Worm (Caenorhabditis elegans) whole organism, midembryonic: Measurements from ENCODE around the gene srx-129.

ENCODE experiments used
- T22C8.4 ChIP-seq: fragments of 200-800 bp; sonication (Bioruptor generic); IDR thresholded peaks from 2 replicates; pipeline ENCODE4 v1.3.6; 2022; ENCODE audit warnings: missing genetic modification characterization, missing compliant biosample characterization
- cog-1 ChIP-seq: sonication (generic microtip); optimal IDR thresholded peaks from 2 replicates; lab custom pipeline; 2016; ENCODE audit warnings: missing genetic modification characterization, missing compliant biosample characterization
- flt-1 ChIP-seq: fragments of 200-800 bp; sonication (Bioruptor generic); IDR thresholded peaks from 2 replicates; pipeline ENCODE4 v1.3.6; 2022; ENCODE audit warnings: missing genetic modification characterization, missing compliant biosample characterization
- klf-2 ChIP-seq: fragments of 200-800 bp; sonication (Bioruptor generic); conservative IDR thresholded peaks from 2 replicates; pipeline ENCODE4 v1.3.6; 2022; ENCODE audit warnings: missing genetic modification reagents, missing genetic modification characterization, missing compliant biosample characterization
- med-1 ChIP-seq: sonication (generic microtip); optimal IDR thresholded peaks from 2 replicates; lab custom pipeline; 2017; ENCODE audit warnings: missing genetic modification characterization, mild to moderate bottlenecking, missing compliant biosample characterization, antibody characterized with exemption, missing genetic modification reagents; ENCODE audit not compliant: insufficient read depth
- ref-1 ChIP-seq: fragments of 200-800 bp; sonication (Bioruptor generic); conservative IDR thresholded peaks from 2 replicates; pipeline ENCODE4 v1.3.6; 2022; ENCODE audit warnings: missing genetic modification reagents, missing genetic modification characterization, missing compliant biosample characterization
- tab-1 ChIP-seq: fragments of 200-800 bp; sonication (Bioruptor generic); IDR thresholded peaks from 2 replicates; pipeline ENCODE4 v1.3.6; 2022; ENCODE audit warnings: missing genetic modification characterization, missing compliant biosample characterization
- ztf-23 ChIP-seq: fragments of 200-800 bp; sonication (Bioruptor generic); IDR thresholded peaks from 2 replicates; pipeline ENCODE4 v1.3.6; 2022; ENCODE audit warnings: missing genetic modification reagents, missing genetic modification characterization, missing compliant biosample characterization
- ztf-29 ChIP-seq: fragments of 200-800 bp; sonication (Bioruptor generic); IDR thresholded peaks from 2 replicates; pipeline ENCODE4 v1.3.6; 2022; ENCODE audit warnings: missing genetic modification reagents, missing genetic modification characterization, missing compliant biosample characterization

The srx-129 gene

ce11 chrV:13833951-13834350 lies at the start of gene srx-129:
Gene srx-129, plus strand, starts transcription at chrV:13834251.
- TF ChIP-seq ztf-23 (GFP tag; lab: Robert Waterston, UW), result no peak

ce11 chrV:13785767-13786166 lies 48.3 kb upstream of the srx-129 start:
- TF ChIP-seq med-1 (GFP tag; lab: Kevin White, UChicago) (no peak), tab-1 (no peak), cog-1 (tag; lab: Kevin White, UChicago) (no peak), klf-2 (GFP tag; lab: Robert Waterston, UW) (no peak), ref-1 (GFP tag; lab: Robert Waterston, UW) (no peak), ztf-23 (GFP tag; lab: Robert Waterston, UW) (no peak), ztf-29 (no peak), flt-1 (no peak), T22C8.4 (GFP tag; lab: Robert Waterston, UW) (no peak)

- no peak for TF ChIP-seq ztf-29
- no peak for TF ChIP-seq cog-1 (tag; lab: Kevin White, UChicago)
- no peak for TF ChIP-seq klf-2 (GFP tag; lab: Robert Waterston, UW)
- no peak for TF ChIP-seq tab-1
- TF ChIP-seq ref-1 (GFP tag; lab: Robert Waterston, UW), result no peak
- no peak for TF ChIP-seq flt-1
- no peak for TF ChIP-seq med-1 (GFP tag; lab: Kevin White, UChicago)
Observed at ce11 chrV:13787225-13787898, 46.7 kb upstream of the srx-129 start, which contains the start of the genes F53C11.4 and F53C11.5. Gene F53C11.4, minus strand, starts transcription at chrV:13787352. Gene F53C11.5, plus strand, starts transcription at chrV:13787549.

DNA sequence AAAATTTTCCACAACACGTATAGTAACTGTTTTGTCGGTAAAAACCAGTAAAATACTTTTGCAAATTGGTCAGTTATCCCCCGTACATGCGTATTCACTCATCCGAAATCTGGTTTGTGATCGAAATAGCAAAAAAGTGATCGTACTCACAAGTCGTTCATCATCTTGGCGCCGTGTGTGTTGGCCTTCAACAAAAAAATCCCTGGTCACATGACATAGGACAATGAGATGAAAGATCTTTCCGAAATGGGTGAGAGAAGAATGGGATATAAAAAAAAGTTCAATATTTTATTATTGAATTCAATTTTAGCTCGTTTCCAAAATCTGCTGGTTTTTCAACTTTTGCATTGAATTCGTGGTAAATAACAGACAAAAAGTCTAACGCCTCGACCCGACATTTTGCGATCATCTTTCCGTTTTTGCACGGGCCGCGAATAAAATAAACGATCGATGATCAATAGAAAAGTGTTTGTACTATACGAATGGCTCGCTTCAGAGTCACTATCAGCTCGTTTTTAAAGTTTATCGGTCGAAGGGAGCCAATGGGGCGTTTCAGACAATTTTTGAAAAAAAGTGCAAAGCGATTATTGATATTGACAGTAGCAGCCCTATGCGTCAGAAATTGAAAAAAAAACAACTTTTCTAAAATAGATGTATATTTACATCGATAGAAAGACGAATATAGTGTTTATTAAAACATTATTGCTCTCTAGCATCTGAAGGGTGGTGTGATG lies 45.9 kb upstream of the srx-129 start:
- TF ChIP-seq ref-1 (GFP tag; lab: Robert Waterston, UW), result no peak
- no peak for TF ChIP-seq tab-1
- no peak for TF ChIP-seq med-1 (GFP tag; lab: Kevin White, UChicago)
- no peak for TF ChIP-seq ztf-23 (GFP tag; lab: Robert Waterston, UW)
- no peak for TF ChIP-seq cog-1 (tag; lab: Kevin White, UChicago)
- TF ChIP-seq T22C8.4 (GFP tag; lab: Robert Waterston, UW), result no peak
- TF ChIP-seq klf-2 (GFP tag; lab: Robert Waterston, UW), result no peak
- no peak for TF ChIP-seq ztf-29
- no peak for TF ChIP-seq flt-1

- TF ChIP-seq cog-1 (tag; lab: Kevin White, UChicago) (peak; percentile 82), tab-1 (no peak), ztf-29 (no peak; the same call in 1 of the 2 replicates), med-1 (GFP tag; lab: Kevin White, UChicago) (no peak), flt-1 (peak; percentile 73), klf-2 (GFP tag; lab: Robert Waterston, UW) (no peak), ztf-23 (GFP tag; lab: Robert Waterston, UW) (0 out of 2 replicates have a peak, but pooled peaks have one; percentile 26), ref-1 (GFP tag; lab: Robert Waterston, UW) (no peak), T22C8.4 (GFP tag; lab: Robert Waterston, UW) (peak; percentile 55; the same call in 1 of the 2 replicates)
Observed at ce11 chrV:13789362-13789761, 44.7 kb upstream of the srx-129 start.

DNA sequence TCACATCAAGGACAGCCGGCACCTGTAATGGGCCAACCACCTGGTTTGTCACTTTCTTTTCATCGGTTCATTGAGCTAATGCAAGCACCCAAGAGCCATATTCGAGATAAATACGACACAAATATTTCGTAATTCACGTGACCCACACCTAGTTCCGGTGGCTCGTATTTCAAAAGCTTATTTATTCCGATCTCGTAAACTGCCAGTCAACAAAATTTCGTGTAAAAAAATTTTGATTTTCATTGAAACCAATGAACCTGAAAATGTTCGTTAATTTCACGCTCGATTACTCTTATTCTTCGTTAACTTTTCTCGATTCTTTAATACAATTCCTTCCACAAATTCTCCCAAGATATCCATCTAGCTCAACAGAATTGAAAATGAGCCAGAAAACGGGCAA lies 43.9 kb upstream of the srx-129 start:
- TF ChIP-seq cog-1 (tag; lab: Kevin White, UChicago), result no peak
- no peak for TF ChIP-seq med-1 (GFP tag; lab: Kevin White, UChicago)
- no peak for TF ChIP-seq flt-1
- TF ChIP-seq ztf-29, result no peak
- TF ChIP-seq ztf-23 (GFP tag; lab: Robert Waterston, UW), result no peak
- TF ChIP-seq T22C8.4 (GFP tag; lab: Robert Waterston, UW), result no peak
- TF ChIP-seq klf-2 (GFP tag; lab: Robert Waterston, UW), result no peak
- TF ChIP-seq ref-1 (GFP tag; lab: Robert Waterston, UW), result no peak
- TF ChIP-seq tab-1, result no peak

- no peak for TF ChIP-seq tab-1
- no peak for TF ChIP-seq cog-1 (tag; lab: Kevin White, UChicago)
- no peak for TF ChIP-seq flt-1
- TF ChIP-seq klf-2 (GFP tag; lab: Robert Waterston, UW), result no peak
- no peak for TF ChIP-seq ztf-23 (GFP tag; lab: Robert Waterston, UW)
- TF ChIP-seq ztf-29, result no peak
- no peak for TF ChIP-seq med-1 (GFP tag; lab: Kevin White, UChicago)
- no peak for TF ChIP-seq ref-1 (GFP tag; lab: Robert Waterston, UW)
- no peak for TF ChIP-seq T22C8.4 (GFP tag; lab: Robert Waterston, UW)
Observed at ce11 chrV:13790557-13790956, 43.5 kb upstream of the srx-129 start.

DNA sequence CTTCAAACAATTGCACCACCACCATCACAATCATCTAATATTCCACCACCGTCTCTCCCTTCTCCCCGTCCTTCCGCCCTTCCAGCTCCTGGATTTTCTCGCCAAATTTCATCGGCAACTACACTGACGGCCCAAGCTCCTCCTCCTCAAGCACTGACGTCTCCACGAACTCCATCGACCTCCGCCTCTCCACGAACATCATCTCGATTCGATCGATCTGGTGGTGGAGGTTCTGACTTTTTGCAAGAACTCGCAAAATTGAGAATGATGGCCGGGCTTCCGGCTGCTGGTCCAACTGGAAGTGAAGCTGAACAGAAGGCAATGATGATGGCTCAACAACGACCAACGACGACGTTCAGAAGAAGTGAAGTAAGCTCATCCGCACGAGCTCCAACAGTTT lies 40.0 kb upstream of the srx-129 start:
- TF ChIP-seq cog-1 (tag; lab: Kevin White, UChicago), result no peak
- no peak for TF ChIP-seq ztf-23 (GFP tag; lab: Robert Waterston, UW)

ce11 chrV:13796246-13796776 lies 37.7 kb upstream of the srx-129 start, which contains the start of gene twk-32:
Gene twk-32, plus strand, starts transcription at chrV:13796641.
- no peak for TF ChIP-seq flt-1
- TF ChIP-seq ref-1 (GFP tag; lab: Robert Waterston, UW), result no peak
- TF ChIP-seq ztf-29, result no peak
- TF ChIP-seq med-1 (GFP tag; lab: Kevin White, UChicago), result no peak
- TF ChIP-seq cog-1 (tag; lab: Kevin White, UChicago), result no peak
- no peak for TF ChIP-seq klf-2 (GFP tag; lab: Robert Waterston, UW)
- no peak for TF ChIP-seq ztf-23 (GFP tag; lab: Robert Waterston, UW)
